Fruit fly (Drosophila melanogaster): ENCODE data around the gene POLDIP2.

DNA sequence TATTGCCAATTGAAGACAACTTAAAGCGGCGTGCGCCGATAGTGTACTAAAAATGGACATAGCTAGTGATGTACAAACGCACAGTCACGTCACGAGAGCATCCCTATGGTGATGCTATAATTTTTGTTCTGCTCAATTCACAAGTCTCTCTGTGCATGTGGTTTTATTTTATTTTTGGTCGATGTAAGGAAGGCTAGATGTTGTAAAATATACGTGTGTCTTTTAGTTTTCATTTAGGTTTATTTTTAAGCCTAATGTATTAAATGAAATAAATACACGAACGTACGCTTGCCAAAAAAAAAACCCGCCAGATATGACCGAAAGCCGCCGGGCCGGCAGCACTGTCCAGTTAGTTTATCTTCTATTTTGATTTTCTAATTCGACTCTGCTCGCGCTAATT lies 7.0 kb downstream of the POLDIP2 start, which contains the start of the genes CG45100, HDAC3 and Hcs:
- TF ChIP-seq Myc (optimal IDR thresholded peaks at IDR 0.05) (no peak), insv (optimal IDR thresholded peaks at IDR 0.05) (no peak)

Data from Kc167 (cell line).